Fruit fly (Drosophila melanogaster): ENCODE measurements around the gene tal-2A.
A peak's percentile ranks its signal among the peaks of the same experiment; 100 is the strongest.

Gene tal-2A

dm6 chr3R:13839883-13840412 is 27.0 kb downstream of the tal-2A start, which contains the start of gene CG31495 (continued):
- peak; percentile 64; the same call in 2 of the 3 replicates for TF ChIP-seq CG14860 (GFP tag; IDR thresholded peaks at IDR 0.05; ENCODE audit: partially characterized antibody)
- no peak for TF ChIP-seq hkb (optimal IDR thresholded peaks at IDR 0.05)
- TF ChIP-seq hkb (GFP tag; IDR thresholded peaks at IDR 0.05): 0 out of 2 replicates have a peak, but pooled peaks have one; percentile 9
- peak; percentile 25 for TF ChIP-seq az2 (GFP tag; optimal IDR thresholded peaks at IDR 0.05)
- peak; percentile 32 for TF ChIP-seq Sox102F (GFP tag; optimal IDR thresholded peaks at IDR 0.05)
- no peak for TF ChIP-seq scrt (GFP tag; optimal IDR thresholded peaks at IDR 0.05)
- no peak for TF ChIP-seq ac (GFP tag; optimal IDR thresholded peaks at IDR 0.05)
- peak; percentile 85 for TF ChIP-seq CG30020 (tag; optimal IDR thresholded peaks at IDR 0.05)
- TF ChIP-seq CTCF (GFP tag; optimal IDR thresholded peaks at IDR 0.05): peak; percentile 73
- TF ChIP-seq CG15514 (GFP tag; optimal IDR thresholded peaks at IDR 0.05): peak; percentile 44
- peak; percentile 22 for TF ChIP-seq pho (GFP tag; optimal IDR thresholded peaks at IDR 0.05)
- peak; percentile 5; the same call in 1 of the 3 replicates for TF ChIP-seq CG7963 (GFP tag; IDR thresholded peaks at IDR 0.05; ENCODE audit: partially characterized antibody)
- peak; percentile 55 for TF ChIP-seq gfzf (GFP tag; optimal IDR thresholded peaks at IDR 0.05)
- TF ChIP-seq Dek (tag; optimal IDR thresholded peaks at IDR 0.05): peak; percentile 25
- peak; percentile 1 for TF ChIP-seq Hmr (GFP tag; optimal IDR thresholded peaks at IDR 0.05)
- peak; percentile 50 for TF ChIP-seq CG2120 (GFP tag; optimal IDR thresholded peaks at IDR 0.05)
- TF ChIP-seq unc-4 (GFP tag; IDR thresholded peaks at IDR 0.05; ENCODE audit: partially characterized antibody): peak; percentile 41
- TF ChIP-seq BtbVII (GFP tag; optimal IDR thresholded peaks at IDR 0.05): no peak
- TF ChIP-seq CG7839 (tag; optimal IDR thresholded peaks at IDR 0.05): peak; percentile 28
- peak; percentile 81 for TF ChIP-seq E2f2 (GFP tag; IDR thresholded peaks at IDR 0.05)
- TF ChIP-seq CG9609 (GFP tag; optimal IDR thresholded peaks at IDR 0.05): peak; percentile 29
- TF ChIP-seq CG13775 (GFP tag; optimal IDR thresholded peaks at IDR 0.05): peak; percentile 24
- no peak for TF ChIP-seq caup (GFP tag; optimal IDR thresholded peaks at IDR 0.05; ENCODE audit: severe bottlenecking)
- TF ChIP-seq Chrac-16 (GFP tag; optimal IDR thresholded peaks at IDR 0.05): peak; percentile 35
- TF ChIP-seq Eip74EF (GFP tag; optimal IDR thresholded peaks at IDR 0.05): peak in 1 of 2 experiments; percentile 82
- TF ChIP-seq mam (GFP tag; optimal IDR thresholded peaks at IDR 0.05): peak; percentile 56
- no peak for TF ChIP-seq crol (GFP tag; IDR thresholded peaks at IDR 0.05)
- peak; percentile 74 for TF ChIP-seq HLH4C (GFP tag; IDR thresholded peaks at IDR 0.05; ENCODE audit: partially characterized antibody)
- TF ChIP-seq shn (GFP tag; optimal IDR thresholded peaks at IDR 0.05): peak; percentile 1
- peak in 1 of 2 experiments; percentile 34 for TF ChIP-seq dpn (GFP tag; optimal IDR thresholded peaks at IDR 0.05)
- TF ChIP-seq CG17328 (GFP tag; IDR thresholded peaks at IDR 0.05): peak; percentile 9; the same call in 1 of the 2 replicates
- TF ChIP-seq zen (tag; optimal IDR thresholded peaks at IDR 0.05): peak; percentile 47
- TF ChIP-seq CG9215 (GFP tag; IDR thresholded peaks at IDR 0.05): no peak
- peak; percentile 33 for TF ChIP-seq Camta (GFP tag; optimal IDR thresholded peaks at IDR 0.05)
- TF ChIP-seq Abd-B (GFP tag; optimal IDR thresholded peaks at IDR 0.05): peak; percentile 57
- TF ChIP-seq pzg (GFP tag; optimal IDR thresholded peaks at IDR 0.05): peak; percentile 66
- TF ChIP-seq Ets65A (GFP tag): peak; percentile 84
- TF ChIP-seq Max (GFP tag; optimal IDR thresholded peaks at IDR 0.05): peak; percentile 35
- peak; percentile 60 for TF ChIP-seq BEAF-32 (GFP tag; optimal IDR thresholded peaks at IDR 0.05)
- peak; percentile 62; the same call in 1 of the 3 replicates for TF ChIP-seq CG6791 (GFP tag; IDR thresholded peaks at IDR 0.05; ENCODE audit: partially characterized antibody)
- TF ChIP-seq Dp (GFP tag; optimal IDR thresholded peaks at IDR 0.05): peak; percentile 76
- no peak for TF ChIP-seq CkIIα-i1 (GFP tag; IDR thresholded peaks at IDR 0.05)
- peak; percentile 43 for TF ChIP-seq bbx (GFP tag; IDR thresholded peaks at IDR 0.05; ENCODE audit: partially characterized antibody)
- peak; percentile 70 for TF ChIP-seq sens (GFP tag)
- peak; percentile 58 for TF ChIP-seq CG16813 (GFP tag; IDR thresholded peaks at IDR 0.05; ENCODE audit: partially characterized antibody)
- TF ChIP-seq Bgb (GFP tag; IDR thresholded peaks at IDR 0.05; ENCODE audit: partially characterized antibody): 0 out of 2 replicates have a peak, but pooled peaks have one; percentile 13
- peak; percentile 42 for TF ChIP-seq gem (tag; optimal IDR thresholded peaks at IDR 0.05)
- peak; percentile 72 for TF ChIP-seq Vsx1 (GFP tag; optimal IDR thresholded peaks at IDR 0.05)

Data from whole organism, embryonic.